Fruit fly (Drosophila melanogaster): ENCODE measurements around the gene Ctl2.
A peak's percentile ranks its signal among the peaks of the same experiment; 100 is the strongest.

Ctl2 gene

dm6 chr3R:29088938-29089661 is 34.1 kb upstream of the Ctl2 start (continued):
- TF ChIP-seq CG9817 (tag; optimal IDR thresholded peaks at IDR 0.05), result peak; percentile 55
- no peak for TF ChIP-seq Optix (GFP tag; IDR thresholded peaks at IDR 0.05)
- TF ChIP-seq row (GFP tag; IDR thresholded peaks at IDR 0.05), result peak; percentile 77
- TF ChIP-seq CG18476 (GFP tag; optimal IDR thresholded peaks at IDR 0.05), result peak; percentile 62
- TF ChIP-seq Hmx (GFP tag; optimal IDR thresholded peaks at IDR 0.05), result no peak
- no peak for TF ChIP-seq CG1647 (GFP tag; optimal IDR thresholded peaks at IDR 0.05)
- TF ChIP-seq hth (optimal IDR thresholded peaks at IDR 0.05), result no peak
- TF ChIP-seq fd3F (GFP tag; optimal IDR thresholded peaks at IDR 0.05), result peak; percentile 56
- peak; percentile 47 for TF ChIP-seq Mad (GFP tag; optimal IDR thresholded peaks at IDR 0.05)
- peak; percentile 17 for TF ChIP-seq Deaf1 (tag; optimal IDR thresholded peaks at IDR 0.05)
- no peak for TF ChIP-seq sr (GFP tag; IDR thresholded peaks at IDR 0.05)
- peak; percentile 56 for TF ChIP-seq CG11723 (GFP tag; optimal IDR thresholded peaks at IDR 0.05)
- peak; percentile 52; the same call in 1 of the 2 replicates for TF ChIP-seq ara (GFP tag; IDR thresholded peaks at IDR 0.05)
- TF ChIP-seq da (GFP tag; optimal IDR thresholded peaks at IDR 0.05), result no peak
- no peak for TF ChIP-seq eve (GFP tag; optimal IDR thresholded peaks at IDR 0.05)
- peak; percentile 43 for TF ChIP-seq Side (GFP tag; optimal IDR thresholded peaks at IDR 0.05)
- no peak for TF ChIP-seq stwl (tag; optimal IDR thresholded peaks at IDR 0.05)
- peak; percentile 47 for TF ChIP-seq Camta (GFP tag; optimal IDR thresholded peaks at IDR 0.05)
- no peak for TF ChIP-seq NFAT (GFP tag; IDR thresholded peaks at IDR 0.05)
- no peak for TF ChIP-seq CG31388 (GFP tag; optimal IDR thresholded peaks at IDR 0.05)
- TF ChIP-seq CG11560 (tag; IDR thresholded peaks at IDR 0.05), result no peak
- TF ChIP-seq dysf (GFP tag; IDR thresholded peaks at IDR 0.05), result peak; percentile 77
- no peak for TF ChIP-seq fu2 (GFP tag; optimal IDR thresholded peaks at IDR 0.05)
- TF ChIP-seq mam (GFP tag; optimal IDR thresholded peaks at IDR 0.05), result peak; percentile 42
- no peak for TF ChIP-seq Doc3 (GFP tag; IDR thresholded peaks at IDR 0.05; ENCODE audit: partially characterized antibody)
- TF ChIP-seq CG17802 (tag; optimal IDR thresholded peaks at IDR 0.05), result peak; percentile 1
- peak; percentile 32 for TF ChIP-seq CG16815 (GFP tag; optimal IDR thresholded peaks at IDR 0.05)
- TF ChIP-seq Nf-YB (GFP tag; optimal IDR thresholded peaks at IDR 0.05), result peak; percentile 21
- TF ChIP-seq jumu (GFP tag; optimal IDR thresholded peaks at IDR 0.05), result peak; percentile 31
- TF ChIP-seq CG1603 (tag; optimal IDR thresholded peaks at IDR 0.05), result peak; percentile 71
- peak; percentile 73 for TF ChIP-seq dmrt11E (tag; optimal IDR thresholded peaks at IDR 0.05)
- peak; percentile 45; the same call in 3 of the 4 replicates for TF ChIP-seq Gug (GFP tag; IDR thresholded peaks at IDR 0.05)
- TF ChIP-seq cwo (GFP tag; optimal IDR thresholded peaks at IDR 0.05), result peak; percentile 49
- peak; percentile 86 for TF ChIP-seq phol (tag; optimal IDR thresholded peaks at IDR 0.05)
- peak; percentile 71 for TF ChIP-seq D19A (tag; optimal IDR thresholded peaks at IDR 0.05)
- TF ChIP-seq Jarid2 (GFP tag; optimal IDR thresholded peaks at IDR 0.05), result peak; percentile 42
- TF ChIP-seq gce (GFP tag; IDR thresholded peaks at IDR 0.05), result 0 out of 3 replicates have a peak, but pooled peaks have one; percentile 41
- peak; percentile 80 for TF ChIP-seq CG8924 (tag; optimal IDR thresholded peaks at IDR 0.05)
- TF ChIP-seq Doc2 (GFP tag; IDR thresholded peaks at IDR 0.05), result peak; percentile 17; the same call in 1 of the 2 replicates
- peak; percentile 58; the same call in 1 of the 2 replicates for TF ChIP-seq Atf6 (GFP tag; IDR thresholded peaks at IDR 0.05)
- no peak for TF ChIP-seq yki (optimal IDR thresholded peaks at IDR 0.05)
- TF ChIP-seq CG33557 (GFP tag; optimal IDR thresholded peaks at IDR 0.05), result peak; percentile 34
- peak; percentile 6 for TF ChIP-seq CrebB (tag; optimal IDR thresholded peaks at IDR 0.05)
- peak; percentile 82 for TF ChIP-seq Xrp1 (GFP tag; IDR thresholded peaks at IDR 0.05)
- peak; percentile 75 for TF ChIP-seq sug (tag; optimal IDR thresholded peaks at IDR 0.05)
- peak; percentile 59 for TF ChIP-seq NfI (GFP tag; optimal IDR thresholded peaks at IDR 0.05)
- no peak for TF ChIP-seq CG15479 (GFP tag; optimal IDR thresholded peaks at IDR 0.05)
- peak; percentile 18 for TF ChIP-seq CG31365 (tag; optimal IDR thresholded peaks at IDR 0.05)
- TF ChIP-seq gcm (GFP tag; optimal IDR thresholded peaks at IDR 0.05), result peak; percentile 65
- TF ChIP-seq CG12236 (GFP tag; optimal IDR thresholded peaks at IDR 0.05), result peak; percentile 27
